Worm (Caenorhabditis elegans) whole organism, L4 larva: ENCODE results near the gene srj-23.

ENCODE experiments used
- F10B5.3 ChIP-seq: sonication (generic microtip); optimal IDR thresholded peaks from 2 replicates; lab custom pipeline; 2016; ENCODE audit warnings: mild to moderate bottlenecking, missing genetic modification characterization, missing compliant biosample characterization
- T26A8.4 ChIP-seq: fragments of 200-800 bp; sonication (Bioruptor generic); IDR thresholded peaks from 2 replicates; pipeline ENCODE4 v1.3.6; 2022; ENCODE audit warnings: missing genetic modification characterization, missing compliant biosample characterization
- Y105C5A.15 ChIP-seq: fragments of 200-800 bp; sonication (Bioruptor generic); IDR thresholded peaks from 2 replicates; pipeline ENCODE4 v1.3.6; 2022; ENCODE audit warnings: missing genetic modification characterization, missing compliant biosample characterization
- Y48G9A.11 ChIP-seq: fragments of 200-800 bp; sonication (Bioruptor generic); IDR thresholded peaks from 2 replicates; pipeline ENCODE4 v1.3.6; 2022; ENCODE audit warnings: missing genetic modification reagents, missing genetic modification characterization, missing compliant biosample characterization
- ZK337.2 ChIP-seq: fragments of 200-800 bp; sonication (Bioruptor generic); IDR thresholded peaks from 2 replicates; pipeline ENCODE4 v1.3.6; 2022; ENCODE audit warnings: missing genetic modification reagents, missing genetic modification characterization, missing compliant biosample characterization
- aha-1 ChIP-seq: fragments of 150-350 bp; peaks from one replicate; lab custom pipeline; 2014; ENCODE audit warnings: missing biosample characterization, missing genetic modification characterization
- attf-4 ChIP-seq: sonication (generic microtip); optimal IDR thresholded peaks from 3 replicates; lab custom pipeline; 2017; ENCODE audit warnings: missing biosample characterization, missing genetic modification characterization
- ceh-28 ChIP-seq: fragments of 150-350 bp; optimal IDR thresholded peaks from 2 replicates; lab custom pipeline; 2014; ENCODE audit warnings: missing biosample characterization, missing genetic modification reagents, missing genetic modification characterization
- ceh-62 ChIP-seq: sonication (generic microtip); optimal IDR thresholded peaks from 2 replicates; lab custom pipeline; 2017; ENCODE audit warnings: missing biosample characterization, missing genetic modification characterization
- ceh-82 ChIP-seq: sonication (generic microtip); optimal IDR thresholded peaks from 2 replicates; lab custom pipeline; 2017; ENCODE audit warnings: missing biosample characterization, missing genetic modification characterization
- cey-2 ChIP-seq: sonication (generic microtip); optimal IDR thresholded peaks from 3 replicates; lab custom pipeline; 2017; ENCODE audit warnings: missing genetic modification characterization, mild to moderate bottlenecking, missing compliant biosample characterization, antibody characterized with exemption, borderline replicate concordance; ENCODE audit not compliant: insufficient read depth
- daf-12 ChIP-seq: fragments of 150-350 bp; optimal IDR thresholded peaks from 2 replicates; lab custom pipeline; 2014; ENCODE audit warnings: missing biosample characterization, missing genetic modification reagents, missing genetic modification characterization
- dmd-6 ChIP-seq: fragments of 200-800 bp; sonication (Bioruptor generic); IDR thresholded peaks from 2 replicates; pipeline ENCODE4 v1.3.6; 2022; ENCODE audit warnings: missing genetic modification reagents, missing genetic modification characterization, missing compliant biosample characterization
- dmd-8 ChIP-seq: fragments of 200-800 bp; sonication (Bioruptor generic); IDR thresholded peaks from 2 replicates; pipeline ENCODE4 v1.3.6; 2022; ENCODE audit warnings: missing genetic modification characterization, missing compliant biosample characterization
- dpl-1 ChIP-seq: fragments of 150-350 bp; optimal IDR thresholded peaks from 2 replicates; lab custom pipeline; 2014; ENCODE audit warnings: missing biosample characterization, missing genetic modification reagents, missing genetic modification characterization
- egl-43 ChIP-seq: fragments of 200-800 bp; sonication (Bioruptor generic); IDR thresholded peaks from 2 replicates; pipeline ENCODE4 v1.3.6; 2022; ENCODE audit warnings: missing genetic modification reagents, missing genetic modification characterization, missing compliant biosample characterization
- fkh-10 ChIP-seq: fragments of 150-350 bp; optimal IDR thresholded peaks from 2 replicates; lab custom pipeline; 2014; ENCODE audit warnings: missing biosample characterization, missing genetic modification reagents, missing genetic modification characterization
- hif-1 ChIP-seq, 2 experiments: sonication (generic microtip); optimal IDR thresholded peaks; 2 replicates each; lab custom pipeline; 2016 to 2017; ENCODE audit warnings: missing compliant biosample characterization in 2 of 2, missing genetic modification characterization in 2 of 2, missing genetic modification reagents in 2 of 2, missing genotype in 2 of 2, mild to moderate bottlenecking in 1 of 2
- hlh-11 ChIP-seq: fragments of 200-800 bp; sonication (Bioruptor generic); optimal IDR thresholded peaks from 2 replicates; lab custom pipeline; 2018; ENCODE audit warnings: mild to moderate bottlenecking, missing genetic modification characterization, missing compliant biosample characterization
- hlh-30 ChIP-seq: sonication (generic microtip); optimal IDR thresholded peaks from 2 replicates; lab custom pipeline; 2017; ENCODE audit warnings: antibody characterized with exemption, mild to moderate bottlenecking, missing genetic modification characterization, missing compliant biosample characterization; ENCODE audit not compliant: insufficient read depth
- hmg-1.1 ChIP-seq: fragments of 200-800 bp; sonication (Bioruptor generic); IDR thresholded peaks from 2 replicates; pipeline ENCODE4 v1.3.6; 2022; ENCODE audit warnings: missing genetic modification reagents, missing genetic modification characterization, missing compliant biosample characterization
- lim-7 ChIP-seq: fragments of 200-800 bp; sonication (Bioruptor generic); IDR thresholded peaks from 2 replicates; pipeline ENCODE4 v1.3.6; 2022; ENCODE audit warnings: missing genetic modification characterization, missing compliant biosample characterization
- lin-13 ChIP-seq: fragments of 150-350 bp; optimal IDR thresholded peaks from 2 replicates; lab custom pipeline; 2014; ENCODE audit warnings: missing biosample characterization, missing genetic modification reagents, missing genetic modification characterization
- madf-5 ChIP-seq, 2 experiments: fragments of 200-800 bp; sonication (Bioruptor generic); IDR thresholded peaks; 2 replicates each; pipeline ENCODE4 v1.3.6; 2022; ENCODE audit warnings: missing compliant biosample characterization in 2 of 2, missing genetic modification characterization in 2 of 2
- mdl-1 ChIP-seq, 2 experiments: fragments of 150-350 bp in 1 of 2; sonication (generic microtip) in 1 of 2; optimal IDR thresholded peaks; 2 replicates each; lab custom pipeline; 2014 to 2017; ENCODE audit warnings: missing biosample characterization in 2 of 2, missing genetic modification characterization in 2 of 2
- mdt-29 ChIP-seq: fragments of 200-800 bp; sonication (Bioruptor generic); IDR thresholded peaks from 2 replicates; pipeline ENCODE4 v1.3.6; 2022; ENCODE audit warnings: missing genetic modification reagents, missing genetic modification characterization, missing compliant biosample characterization
- mep-1 ChIP-seq: fragments of 150-350 bp; sonication (generic microtip); optimal IDR thresholded peaks from 3 replicates; lab custom pipeline; 2014; ENCODE audit warnings: missing biosample characterization, missing genetic modification characterization
- mes-2 ChIP-seq: sonication (generic microtip); optimal IDR thresholded peaks from 2 replicates; lab custom pipeline; 2016; ENCODE audit warnings: missing genotype, mild to moderate bottlenecking, missing genetic modification characterization, missing compliant biosample characterization; ENCODE audit not compliant: poor library complexity, severe bottlenecking
- mxl-2 ChIP-seq: fragments of 200-800 bp; sonication (Bioruptor generic); conservative IDR thresholded peaks from 2 replicates; pipeline ENCODE4 v1.3.6; 2022; ENCODE audit warnings: missing genetic modification reagents, missing genetic modification characterization, missing compliant biosample characterization
- nhr-11 ChIP-seq: fragments of 150-350 bp; optimal IDR thresholded peaks from 2 replicates; lab custom pipeline; 2014; ENCODE audit warnings: missing biosample characterization, missing genetic modification characterization
- nhr-111 ChIP-seq: fragments of 200-800 bp; sonication (Bioruptor generic); optimal IDR thresholded peaks from 2 replicates; lab custom pipeline; 2018; ENCODE audit warnings: mild to moderate bottlenecking, missing genetic modification characterization, missing compliant biosample characterization
- nhr-237 ChIP-seq: sonication (generic microtip); optimal IDR thresholded peaks from 2 replicates; lab custom pipeline; 2017; ENCODE audit warnings: missing biosample characterization, missing genetic modification characterization
- nhr-28 ChIP-seq: fragments of 150-350 bp; optimal IDR thresholded peaks from 2 replicates; lab custom pipeline; 2014; ENCODE audit warnings: missing biosample characterization, missing genetic modification characterization
- nhr-48 ChIP-seq: sonication (generic microtip); optimal IDR thresholded peaks from 2 replicates; lab custom pipeline; 2016; ENCODE audit warnings: mild to moderate bottlenecking, missing genetic modification characterization, missing compliant biosample characterization
- nhr-6 ChIP-seq: fragments of 150-350 bp; optimal IDR thresholded peaks from 2 replicates; lab custom pipeline; 2014; ENCODE audit warnings: missing biosample characterization, missing genetic modification characterization
- rbr-2 ChIP-seq: sonication (generic microtip); optimal IDR thresholded peaks from 2 replicates; lab custom pipeline; 2016; ENCODE audit warnings: missing genotype, missing genetic modification characterization, missing compliant biosample characterization
- set-16 ChIP-seq: fragments of 200-800 bp; sonication (Bioruptor generic); IDR thresholded peaks from 2 replicates; pipeline ENCODE4 v1.3.6; 2022; ENCODE audit warnings: missing genetic modification reagents, missing genetic modification characterization, missing compliant biosample characterization
- spr-1 ChIP-seq: sonication (generic microtip); optimal IDR thresholded peaks from 2 replicates; lab custom pipeline; 2016; ENCODE audit warnings: mild to moderate bottlenecking, missing genetic modification characterization, missing compliant biosample characterization
- unc-62 ChIP-seq, 3 experiments: fragments of 150-350 bp in 1 of 3; sonication (generic microtip); optimal IDR thresholded peaks in 2 of 3; peaks in 1 of 3; 1 replicate in 1 of 3; 2 replicates in 2 of 3; lab custom pipeline; 2014 to 2017; ENCODE audit warnings: missing biosample characterization in 3 of 3, missing genetic modification characterization in 3 of 3, missing genetic modification reagents in 3 of 3, missing genotype in 1 of 3

Gene srj-23

DNA sequence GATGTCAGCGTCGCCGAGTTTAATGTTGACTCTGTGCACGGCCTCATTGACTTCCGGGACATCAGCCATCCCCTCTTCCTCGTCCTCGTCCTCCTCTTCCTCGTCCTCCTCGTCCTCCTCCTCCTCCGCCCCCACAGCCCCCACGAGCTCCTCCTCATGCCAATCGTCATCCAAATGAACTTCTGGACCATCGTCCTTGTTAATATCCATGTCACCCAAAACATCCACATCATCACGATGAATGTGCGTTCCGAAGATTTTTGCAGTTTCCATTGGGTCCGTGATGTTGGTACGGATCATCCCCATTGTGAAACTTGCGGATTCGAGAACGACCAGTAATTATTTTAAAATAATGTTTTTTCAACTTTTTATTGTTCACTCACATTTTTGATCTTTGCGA lies 17.0 kb upstream of the srj-23 start:
- TF ChIP-seq aha-1 (tag; lab: Kevin White, UChicago) (peak; percentile 99), nhr-6 (tag; lab: Kevin White, UChicago) (no peak), set-16 (GFP tag; lab: Robert Waterston, UW) (peak; percentile 80)
- TF ChIP-seq, all 104 proteins: peak for 2

DNA sequence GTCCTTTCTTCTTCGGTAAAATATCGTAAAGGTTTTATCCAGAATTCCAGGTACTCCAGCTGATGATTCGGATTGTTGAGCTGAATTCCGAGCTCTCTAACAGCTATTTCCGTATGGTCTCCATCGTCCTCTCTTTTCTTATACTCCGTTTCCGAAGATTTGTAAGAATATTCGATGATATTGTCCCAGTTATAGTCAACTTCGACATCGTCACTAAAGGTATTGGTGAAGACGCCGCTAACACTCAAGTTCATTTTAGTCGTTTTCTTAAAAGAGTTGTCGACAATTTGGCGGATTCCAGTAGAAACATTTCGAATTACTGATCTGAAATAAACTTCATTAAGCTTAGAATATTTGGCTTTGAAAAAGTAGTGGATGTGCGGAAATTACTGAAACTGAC lies 16.3 kb upstream of the srj-23 start:
- TF ChIP-seq ceh-62 (tag; lab: Kevin White, UChicago) (no peak), mep-1 (tag; lab: Kevin White, UChicago) (no peak), nhr-48 (tag; lab: Kevin White, UChicago) (no peak)

DNA sequence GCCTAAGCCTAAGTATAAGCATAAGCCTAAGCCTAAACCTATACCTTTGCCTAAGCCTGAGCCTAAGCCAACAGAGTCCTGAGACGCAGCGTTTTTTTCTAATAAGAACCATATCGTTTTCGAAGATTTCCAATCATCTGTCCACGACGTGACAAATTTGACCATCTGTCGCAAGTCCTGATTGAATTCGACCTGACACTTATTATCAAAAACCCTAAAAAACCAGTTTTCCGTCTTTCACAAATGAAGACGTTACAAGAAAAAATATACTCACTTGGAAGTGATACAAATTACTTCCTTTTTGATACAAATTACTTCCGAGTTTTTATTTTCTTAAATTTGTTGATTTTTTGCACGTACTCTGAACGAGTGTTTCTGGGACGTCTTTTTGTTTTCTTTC lies 13.2 kb upstream of the srj-23 start:
- TF ChIP-seq aha-1 (tag; lab: Kevin White, UChicago) (peak; percentile 84), lim-7 (GFP tag; lab: Robert Waterston, UW) (no peak), hlh-30 (tag; lab: Kevin White, UChicago) (peak; percentile 6), ceh-28 (tag; lab: Kevin White, UChicago) (no peak), hmg-1.1 (GFP tag; lab: Robert Waterston, UW) (no peak), unc-62 (GFP tag; optimal IDR thresholded peaks at IDR 0.05 in 1 of 2; lab: Kevin White, UChicago) (peak in 1 of 2 experiments; percentile 88), unc-62 (tag; optimal IDR thresholded peaks at IDR 0.05; lab: Kevin White, UChicago) (no peak)

DNA sequence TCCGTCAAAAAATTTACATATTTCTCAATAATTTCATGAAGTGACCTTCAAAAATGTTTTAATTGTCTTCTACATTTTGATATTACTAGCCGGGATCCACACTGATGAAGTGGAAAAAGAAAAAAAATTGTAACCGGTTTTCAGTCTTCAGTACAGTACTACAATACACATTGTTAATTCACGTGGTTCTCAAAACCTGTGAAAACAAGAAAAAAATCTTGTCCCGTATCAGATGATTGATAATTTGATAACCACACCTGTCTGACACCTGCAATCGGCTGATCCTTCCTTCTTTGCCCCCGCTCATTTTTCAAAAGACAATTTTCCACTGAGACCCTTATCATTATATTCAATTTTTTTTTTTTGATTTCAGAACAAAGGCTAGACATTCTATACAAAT lies 12.6 kb upstream of the srj-23 start, which contains the start of gene R09B5.11:
TSS of gene R09B5.11 (plus strand) at position 374 of the 400 bp plus-strand sequence.
- TF ChIP-seq dpl-1 (GFP tag; lab: Kevin White, UChicago) (no peak), nhr-6 (tag; lab: Kevin White, UChicago) (no peak), dmd-6 (peak; percentile 36), ceh-82 (tag; lab: Kevin White, UChicago) (no peak), cey-2 (tag; lab: Kevin White, UChicago) (peak; percentile 16), rbr-2 (tag; lab: Kevin White, UChicago) (no peak), attf-4 (tag; lab: Kevin White, UChicago) (no peak), mdl-1 (tag; optimal IDR thresholded peaks at IDR 0.05; lab: Kevin White, UChicago) (peak in 1 of 2 experiments; percentile 19), mxl-2 (GFP tag; lab: Robert Waterston, UW) (no peak), nhr-28 (peak; percentile 68), nhr-11 (tag; lab: Kevin White, UChicago) (no peak), mes-2 (no peak), hlh-30 (tag; lab: Kevin White, UChicago) (peak; percentile 47), nhr-48 (tag; lab: Kevin White, UChicago) (peak; percentile 7), lin-13 (no peak), egl-43 (no peak), aha-1 (tag; lab: Kevin White, UChicago) (peak; percentile 11), hlh-11 (peak; percentile 17), F10B5.3 (tag; lab: Kevin White, UChicago) (no peak), Y48G9A.11 (GFP tag; lab: Robert Waterston, UW) (no peak)

DNA sequence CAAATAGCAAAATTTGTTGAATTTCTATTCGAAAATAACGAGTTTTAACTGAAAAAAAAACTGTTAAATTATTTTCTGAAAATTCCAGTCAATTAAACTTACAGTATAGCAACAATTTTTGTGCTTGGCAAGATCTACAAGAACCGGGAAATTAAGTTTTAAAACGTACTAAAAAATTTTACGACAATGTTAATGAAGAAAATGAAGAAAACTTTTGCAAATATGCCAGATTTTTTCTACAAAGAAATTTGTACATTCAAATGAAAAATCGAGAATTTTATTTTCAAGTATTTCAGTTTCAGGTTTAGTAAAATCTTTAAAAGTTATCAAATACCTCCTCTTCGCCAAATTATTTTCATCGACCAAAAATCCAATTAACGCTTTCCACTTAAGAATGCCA lies 9.4 kb upstream of the srj-23 start, which contains the start of gene cnc-11:
TSS of gene cnc-11 (plus strand) at position 301 of the 400 bp plus-strand sequence.
- no peak for TF ChIP-seq nhr-48 (tag; lab: Kevin White, UChicago)
- peak in 1 of 2 experiments; percentile 65 for TF ChIP-seq unc-62 (GFP tag; optimal IDR thresholded peaks at IDR 0.05 in 1 of 2; lab: Kevin White, UChicago)
- no peak for TF ChIP-seq unc-62 (tag; optimal IDR thresholded peaks at IDR 0.05; lab: Kevin White, UChicago)
- TF ChIP-seq, all 104 proteins: peak for 1

DNA sequence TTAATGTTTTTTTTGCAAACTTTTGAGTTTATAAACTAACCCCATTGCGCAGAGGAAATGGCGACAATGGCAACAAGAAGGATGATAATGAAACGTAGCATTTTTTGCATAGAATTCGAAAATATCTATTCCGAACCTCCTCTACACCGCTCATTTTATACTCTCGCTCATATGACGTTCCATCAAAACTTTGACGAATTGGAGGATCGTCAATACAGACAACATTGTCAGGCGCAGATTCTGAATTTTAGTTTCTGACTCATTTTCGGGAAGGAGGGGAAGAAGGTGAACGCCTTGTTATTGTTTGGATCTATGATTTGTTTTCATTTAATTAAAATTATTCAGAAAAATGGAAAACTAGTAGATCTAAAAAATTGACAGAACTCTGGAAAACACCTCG lies 7.3 kb upstream of the srj-23 start, which contains the start of gene cnc-1:
TSS of gene cnc-1 (minus strand) at position 101 of the 400 bp plus-strand sequence.
- TF ChIP-seq hif-1 (tag; optimal IDR thresholded peaks at IDR 0.05; lab: Kevin White, UChicago) (no peak), spr-1 (tag; lab: Kevin White, UChicago) (no peak), T26A8.4 (GFP tag; lab: Robert Waterston, UW) (no peak), lin-13 (no peak), nhr-111 (GFP tag; lab: Kevin White, UChicago) (no peak), nhr-237 (tag; lab: Kevin White, UChicago) (no peak), dmd-6 (no peak), dmd-8 (GFP tag; lab: Robert Waterston, UW) (no peak), nhr-28 (no peak), set-16 (GFP tag; lab: Robert Waterston, UW) (no peak), madf-5 (GFP tag; IDR thresholded peaks at IDR 0.05; lab: Robert Waterston, UW) (no peak), mdt-29 (GFP tag; lab: Robert Waterston, UW) (no peak), daf-12 (tag; lab: Kevin White, UChicago) (no peak), fkh-10 (no peak), ZK337.2 (GFP tag; lab: Robert Waterston, UW) (no peak), Y105C5A.15 (GFP tag; lab: Robert Waterston, UW) (no peak)
